Fruit fly (Drosophila melanogaster) whole organism, embryonic: Measurements from ENCODE around the gene CG5810.

Experiments
- C15 ChIP-seq: fragments of 200-800 bp; sonication (Bioruptor generic); IDR thresholded peaks from 3 replicates; pipeline ENCODE4 v1.3.6; 2022; ENCODE audit warnings: missing biosample characterization, missing genetic modification characterization
- CG10565 ChIP-seq: fragments of 200-800 bp; sonication (Bioruptor generic); optimal IDR thresholded peaks from 3 replicates; lab custom pipeline; 2016; ENCODE audit warnings: missing biosample characterization, mild to moderate bottlenecking, missing genetic modification characterization
- CG10959 ChIP-seq: fragments of 200-800 bp; sonication (Bioruptor generic); IDR thresholded peaks from 2 replicates; pipeline ENCODE4 v1.3.6; 2022; ENCODE audit warnings: missing biosample characterization, missing genetic modification characterization
- CG13123 ChIP-seq: fragments of 200-800 bp; sonication (Bioruptor generic); optimal IDR thresholded peaks from 2 replicates; lab custom pipeline; 2016; ENCODE audit warnings: missing biosample characterization, missing genetic modification characterization
- CG13775 ChIP-seq: fragments of 200-800 bp; sonication (Bioruptor generic); optimal IDR thresholded peaks from 3 replicates; lab custom pipeline; 2017; ENCODE audit warnings: missing biosample characterization, mild to moderate bottlenecking, missing genetic modification characterization
- CG15073 ChIP-seq: fragments of 200-800 bp; sonication (Bioruptor generic); optimal IDR thresholded peaks from 2 replicates; lab custom pipeline; 2016; ENCODE audit warnings: missing biosample characterization, missing genetic modification characterization
- CG16815 ChIP-seq: fragments of 200-800 bp; sonication (Bioruptor generic); optimal IDR thresholded peaks from 3 replicates; lab custom pipeline; 2017; ENCODE audit warnings: missing biosample characterization, mild to moderate bottlenecking, missing genetic modification characterization
- CG17361 ChIP-seq: fragments of 200-800 bp; sonication (Bioruptor generic); IDR thresholded peaks from 3 replicates; pipeline ENCODE4 v1.3.6; 2022; ENCODE audit warnings: missing biosample characterization, missing genetic modification characterization
- CG17385 ChIP-seq: fragments of 200-800 bp; sonication (Bioruptor generic); optimal IDR thresholded peaks from 3 replicates; lab custom pipeline; 2018; ENCODE audit warnings: missing biosample characterization, mild to moderate bottlenecking, missing genetic modification characterization
- CG2712 ChIP-seq: fragments of 200-800 bp; optimal IDR thresholded peaks from 3 replicates; lab custom pipeline; 2019; ENCODE audit warnings: missing biosample characterization, mild to moderate bottlenecking, missing genetic modification characterization, moderate library complexity
- CG3065 ChIP-seq: fragments of 200-800 bp; sonication (Bioruptor generic); optimal IDR thresholded peaks from 2 replicates; lab custom pipeline; 2016; ENCODE audit warnings: missing biosample characterization, missing genetic modification characterization
- CG32772 ChIP-seq: fragments of 200-800 bp; sonication (Bioruptor generic); IDR thresholded peaks from 2 replicates; pipeline ENCODE4 v1.3.6; 2022; ENCODE audit warnings: missing biosample characterization, missing genetic modification characterization
- CG3407 ChIP-seq: fragments of 200-800 bp; sonication (Bioruptor generic); optimal IDR thresholded peaks from 2 replicates; lab custom pipeline; 2018; ENCODE audit warnings: missing biosample characterization, mild to moderate bottlenecking, missing genetic modification characterization
- CG42726 ChIP-seq: fragments of 200-800 bp; sonication (Bioruptor generic); IDR thresholded peaks from 2 replicates; pipeline ENCODE4 v1.3.6; 2022; ENCODE audit warnings: missing biosample characterization, missing genetic modification characterization; ENCODE audit not compliant: partially characterized antibody
- CG4328 ChIP-seq: fragments of 200-800 bp; sonication (Bioruptor generic); optimal IDR thresholded peaks from 3 replicates; lab custom pipeline; 2017; ENCODE audit warnings: missing biosample characterization, missing genetic modification reagents, missing genetic modification characterization
- CG7372 ChIP-seq: fragments of 200-800 bp; sonication (Bioruptor generic); IDR thresholded peaks from 2 replicates; pipeline ENCODE4 v1.3.6; 2022; ENCODE audit warnings: missing biosample characterization, missing genetic modification characterization
- CG8388 ChIP-seq: fragments of 200-800 bp; sonication (Bioruptor generic); optimal IDR thresholded peaks from 2 replicates; lab custom pipeline; 2019; ENCODE audit warnings: missing biosample characterization, mild to moderate bottlenecking, missing genetic modification characterization, moderate library complexity
- CG9437 ChIP-seq: fragments of 200-800 bp; sonication (Bioruptor generic); optimal IDR thresholded peaks from 2 replicates; lab custom pipeline; 2018; ENCODE audit warnings: missing biosample characterization, mild to moderate bottlenecking, missing genetic modification characterization
- CTCF ChIP-seq: fragments of 200-800 bp; sonication (Bioruptor generic); optimal IDR thresholded peaks from 2 replicates; lab custom pipeline; 2017; ENCODE audit warnings: missing biosample characterization, mild to moderate bottlenecking, missing genetic modification characterization, moderate library complexity
- CoRest ChIP-seq: fragments of 200-800 bp; sonication (Bioruptor generic); optimal IDR thresholded peaks from 3 replicates; lab custom pipeline; 2018; ENCODE audit warnings: missing biosample characterization, mild to moderate bottlenecking, missing genetic modification characterization, moderate library complexity
- D ChIP-seq, 2 experiments: fragments of 200-800 bp in 1 of 2; fragments of >200 bp in 1 of 2; sonication (Bioruptor generic) in 1 of 2; optimal IDR thresholded peaks; 2 replicates in 1 of 2; 3 replicates in 1 of 2; lab custom pipeline; 2017; ENCODE audit warnings: mild to moderate bottlenecking in 1 of 2, missing biosample characterization in 1 of 2, missing genetic modification characterization in 1 of 2, missing genetic modification reagents in 1 of 2
- Drgx ChIP-seq: fragments of 200-800 bp; sonication (Bioruptor generic); IDR thresholded peaks from 2 replicates; pipeline ENCODE4 v1.3.6; 2022; ENCODE audit warnings: missing biosample characterization, missing genetic modification characterization
- Elba2 ChIP-seq: fragments of 200-800 bp; sonication (Bioruptor generic); optimal IDR thresholded peaks from 3 replicates; lab custom pipeline; 2016; ENCODE audit warnings: missing biosample characterization, missing genetic modification characterization
- Hr39 ChIP-seq: fragments of >200 bp; optimal IDR thresholded peaks from 2 replicates; lab custom pipeline; 2017
- Kr ChIP-seq: fragments of 200-800 bp; sonication (Bioruptor generic); optimal IDR thresholded peaks from 2 replicates; lab custom pipeline; 2017; ENCODE audit warnings: missing biosample characterization, mild to moderate bottlenecking, missing genetic modification characterization
- Lpt ChIP-seq: fragments of >200 bp; optimal IDR thresholded peaks from 2 replicates; lab custom pipeline; 2018; ENCODE audit warnings: missing biosample characterization, missing genetic modification characterization
- Med ChIP-seq: fragments of 200-800 bp; sonication (Bioruptor generic); peaks from one replicate; lab custom pipeline; 2016; ENCODE audit warnings: missing biosample characterization, missing genetic modification characterization, mild to moderate bottlenecking, inconsistent platforms, moderate library complexity
- NC2α ChIP-seq: fragments of 200-800 bp; sonication (Bioruptor generic); optimal IDR thresholded peaks from 2 replicates; lab custom pipeline; 2016; ENCODE audit warnings: missing biosample characterization, missing genetic modification characterization
- Optix ChIP-seq: fragments of 200-800 bp; sonication (Bioruptor generic); IDR thresholded peaks from 3 replicates; pipeline ENCODE4 v1.3.6; 2022; ENCODE audit warnings: missing biosample characterization, missing genetic modification characterization
- Spps ChIP-seq: fragments of 200-800 bp; sonication (Bioruptor generic); optimal IDR thresholded peaks from 2 replicates; lab custom pipeline; 2018; ENCODE audit warnings: missing biosample characterization, mild to moderate bottlenecking, missing genetic modification characterization
- TFAM ChIP-seq: fragments of 200-800 bp; sonication (Bioruptor generic); optimal IDR thresholded peaks from 2 replicates; lab custom pipeline; 2017; ENCODE audit warnings: missing biosample characterization, missing genetic modification characterization, inconsistent platforms
- ato ChIP-seq: fragments of 200-800 bp; sonication (Bioruptor generic); IDR thresholded peaks from 2 replicates; pipeline ENCODE4 v1.3.6; 2022; ENCODE audit warnings: missing biosample characterization, missing genetic modification characterization; ENCODE audit not compliant: partially characterized antibody
- cad ChIP-seq: fragments of >200 bp; optimal IDR thresholded peaks from 2 replicates; lab custom pipeline; 2017; ENCODE audit warnings: missing biosample characterization, missing genetic modification characterization
- caup ChIP-seq: fragments of 200-800 bp; sonication (Bioruptor generic); optimal IDR thresholded peaks from 3 replicates; lab custom pipeline; 2017; ENCODE audit warnings: missing biosample characterization, mild to moderate bottlenecking, missing genetic modification characterization, moderate library complexity; ENCODE audit not compliant: severe bottlenecking
- chinmo ChIP-seq: fragments of 200-800 bp; sonication (Bioruptor generic); IDR thresholded peaks from 4 replicates; pipeline ENCODE4 v1.3.6; 2022; ENCODE audit warnings: missing biosample characterization, missing genetic modification characterization; ENCODE audit not compliant: partially characterized antibody
- chn ChIP-seq: fragments of 200-800 bp; sonication (Bioruptor generic); optimal IDR thresholded peaks from 2 replicates; lab custom pipeline; 2016; ENCODE audit warnings: missing biosample characterization, missing genetic modification characterization
- dpn ChIP-seq, 2 experiments: fragments of 200-800 bp; sonication (Bioruptor generic); optimal IDR thresholded peaks; 3 replicates each; lab custom pipeline; 2016; ENCODE audit warnings: missing biosample characterization in 2 of 2, missing genetic modification characterization in 2 of 2
- exex ChIP-seq: fragments of 200-800 bp; sonication (Bioruptor generic); optimal IDR thresholded peaks from 4 replicates; lab custom pipeline; 2018; ENCODE audit warnings: missing biosample characterization, mild to moderate bottlenecking, missing genetic modification characterization, moderate library complexity
- eyg ChIP-seq: fragments of 200-800 bp; sonication (Bioruptor generic); optimal IDR thresholded peaks from 3 replicates; lab custom pipeline; 2016; ENCODE audit warnings: missing biosample characterization, missing genetic modification characterization
- fd64A ChIP-seq: fragments of 200-800 bp; sonication (Bioruptor generic); optimal IDR thresholded peaks from 3 replicates; lab custom pipeline; 2018; ENCODE audit warnings: missing biosample characterization, mild to moderate bottlenecking, missing genetic modification characterization
- fru ChIP-seq: fragments of >200 bp; optimal IDR thresholded peaks from 2 replicates; lab custom pipeline; 2017
- gcm2 ChIP-seq: fragments of 200-800 bp; sonication (Bioruptor generic); optimal IDR thresholded peaks from 2 replicates; lab custom pipeline; 2016; ENCODE audit warnings: missing biosample characterization, missing genetic modification characterization
- kah ChIP-seq: fragments of 200-800 bp; sonication (Bioruptor generic); optimal IDR thresholded peaks from 2 replicates; lab custom pipeline; 2018; ENCODE audit warnings: missing biosample characterization, mild to moderate bottlenecking, missing genetic modification characterization
- pb ChIP-seq: fragments of 200-800 bp; sonication (Bioruptor generic); optimal IDR thresholded peaks from 3 replicates; lab custom pipeline; 2016; ENCODE audit warnings: missing biosample characterization, missing genetic modification characterization
- row ChIP-seq: fragments of 200-800 bp; sonication (Bioruptor generic); IDR thresholded peaks from 3 replicates; pipeline ENCODE4 v1.3.6; 2022; ENCODE audit warnings: missing biosample characterization, missing genetic modification characterization
- sens-2 ChIP-seq: fragments of 200-800 bp; sonication (Bioruptor generic); IDR thresholded peaks from 2 replicates; pipeline ENCODE4 v1.3.6; 2022; ENCODE audit warnings: missing biosample characterization, missing genetic modification characterization
- sima ChIP-seq: fragments of 200-800 bp; sonication (Bioruptor generic); optimal IDR thresholded peaks from 2 replicates; lab custom pipeline; 2016; ENCODE audit warnings: missing biosample characterization, missing genetic modification characterization
- slbo ChIP-seq: fragments of 200-800 bp; sonication (Bioruptor generic); IDR thresholded peaks from 2 replicates; pipeline ENCODE4 v1.3.6; 2022; ENCODE audit warnings: missing biosample characterization, missing genetic modification characterization
- sqz ChIP-seq: fragments of 200-800 bp; sonication (Bioruptor generic); optimal IDR thresholded peaks from 3 replicates; lab custom pipeline; 2018; ENCODE audit warnings: missing biosample characterization, mild to moderate bottlenecking, missing genetic modification characterization
- stwl ChIP-seq: fragments of 200-800 bp; sonication (Bioruptor generic); optimal IDR thresholded peaks from 3 replicates; lab custom pipeline; 2018; ENCODE audit warnings: missing biosample characterization, mild to moderate bottlenecking, missing genetic modification characterization, moderate library complexity
- tup ChIP-seq: fragments of 200-800 bp; sonication (Bioruptor generic); optimal IDR thresholded peaks from 2 replicates; lab custom pipeline; 2016; ENCODE audit warnings: missing biosample characterization, mild to moderate bottlenecking, missing genetic modification characterization, moderate library complexity
- vnd ChIP-seq: fragments of 200-800 bp; sonication (Bioruptor generic); IDR thresholded peaks from 3 replicates; pipeline ENCODE4 v1.3.6; 2022; ENCODE audit warnings: missing biosample characterization, missing genetic modification characterization; ENCODE audit not compliant: partially characterized antibody
- wor ChIP-seq: fragments of 200-800 bp; sonication (Bioruptor generic); IDR thresholded peaks from 2 replicates; pipeline ENCODE4 v1.3.6; 2022; ENCODE audit warnings: missing biosample characterization, missing genetic modification characterization

Gene CG5810

DNA sequence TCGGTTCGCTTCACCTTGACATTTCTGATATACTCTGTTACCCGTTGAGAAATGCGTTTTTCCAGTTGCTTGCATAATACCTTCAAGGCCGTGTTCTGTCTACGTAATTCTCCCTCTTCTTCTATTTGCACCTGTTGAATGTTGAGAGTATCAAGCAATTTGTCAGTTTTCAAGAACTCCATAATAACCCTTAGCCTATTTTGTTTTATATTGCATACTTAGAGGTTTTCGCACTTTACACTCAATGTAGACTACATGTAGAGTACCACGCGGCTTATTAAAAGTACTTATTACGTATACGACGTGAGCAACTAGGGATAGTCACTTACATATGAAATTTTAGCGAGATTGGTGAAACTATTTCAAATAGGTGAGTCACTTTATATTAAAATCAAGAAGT, 39.6 kb downstream of the CG5810 start (continued):
- no peak for TF ChIP-seq sqz
- no peak for TF ChIP-seq D (optimal IDR thresholded peaks at IDR 0.05; lab: Kevin White, UChicago)
- no peak for TF ChIP-seq D (GFP tag; optimal IDR thresholded peaks at IDR 0.05; lab: Kevin White, UChicago)
- TF ChIP-seq vnd (GFP tag; lab: Robert Waterston, UW), result 0 out of 3 replicates have a peak, but pooled peaks have one; percentile 24
- no peak for TF ChIP-seq fd64A
- no peak for TF ChIP-seq CG15073
- no peak for TF ChIP-seq tup (GFP tag; lab: Kevin White, UChicago)
- TF ChIP-seq CG13123 (GFP tag; lab: Kevin White, UChicago), result no peak
- TF ChIP-seq CG42726, result no peak
- TF ChIP-seq chinmo (GFP tag; lab: Robert Waterston, UW), result no peak
- TF ChIP-seq Spps, result no peak
- no peak for TF ChIP-seq stwl (tag; lab: Kevin White, UChicago)
- no peak for TF ChIP-seq eyg (GFP tag; lab: Kevin White, UChicago)
- no peak for TF ChIP-seq Hr39 (lab: Kevin White, UChicago)
- TF ChIP-seq Drgx, result no peak
- TF ChIP-seq kah (GFP tag; lab: Kevin White, UChicago), result peak; percentile 57
- TF ChIP-seq Med, result peak; percentile 77
- TF ChIP-seq CG3407 (GFP tag; lab: Kevin White, UChicago), result no peak
- TF ChIP-seq C15 (GFP tag; lab: Robert Waterston, UW), result no peak
- TF ChIP-seq CG17385 (GFP tag; lab: Kevin White, UChicago), result peak; percentile 15
- TF ChIP-seq CG8388 (GFP tag; lab: Kevin White, UChicago), result no peak
- TF ChIP-seq gcm2 (GFP tag; lab: Kevin White, UChicago), result no peak
- peak; percentile 16 for TF ChIP-seq exex
- TF ChIP-seq CG7372, result peak; percentile 51; the same call in 1 of the 2 replicates
- no peak for TF ChIP-seq Kr (GFP tag; lab: Kevin White, UChicago)
- TF ChIP-seq TFAM (GFP tag; lab: Kevin White, UChicago), result no peak
- no peak for TF ChIP-seq CG2712
- TF ChIP-seq Optix (GFP tag; lab: Robert Waterston, UW), result no peak
- no peak for TF ChIP-seq pb (GFP tag; lab: Kevin White, UChicago)
- TF ChIP-seq wor (GFP tag; lab: Robert Waterston, UW), result no peak
- no peak for TF ChIP-seq Lpt (GFP tag; lab: Kevin White, UChicago)
- TF ChIP-seq sima, result no peak
- TF ChIP-seq CTCF, result peak; percentile 69
- no peak for TF ChIP-seq dpn (GFP tag; optimal IDR thresholded peaks at IDR 0.05; lab: Kevin White, UChicago)
- TF ChIP-seq CG3065, result no peak
- TF ChIP-seq slbo (GFP tag; lab: Robert Waterston, UW), result no peak
- no peak for TF ChIP-seq NC2α (GFP tag; lab: Kevin White, UChicago)
- TF ChIP-seq CG9437 (GFP tag; lab: Kevin White, UChicago), result peak; percentile 97
- TF ChIP-seq Elba2 (GFP tag; lab: Kevin White, UChicago), result no peak
- TF ChIP-seq CG10959 (GFP tag; lab: Robert Waterston, UW), result no peak
- no peak for TF ChIP-seq row (GFP tag; lab: Robert Waterston, UW)
- no peak for TF ChIP-seq CG17361
- no peak for TF ChIP-seq ato (GFP tag; lab: Robert Waterston, UW)
- no peak for TF ChIP-seq CG10565 (GFP tag; lab: Kevin White, UChicago)
- no peak for TF ChIP-seq cad (GFP tag; lab: Kevin White, UChicago)
- TF ChIP-seq CoRest, result no peak
- no peak for TF ChIP-seq CG13775 (GFP tag; lab: Kevin White, UChicago)
- no peak for TF ChIP-seq CG16815 (GFP tag; lab: Kevin White, UChicago)
- TF ChIP-seq CG32772 (GFP tag; lab: Robert Waterston, UW), result no peak
- no peak for TF ChIP-seq CG4328 (GFP tag; lab: Kevin White, UChicago)
- TF ChIP-seq sens-2, result no peak
- no peak for TF ChIP-seq fru (lab: Kevin White, UChicago)
- no peak for TF ChIP-seq chn (GFP tag; lab: Kevin White, UChicago)
- no peak for TF ChIP-seq caup
